Fruit fly (Drosophila melanogaster): ENCODE measurements around the gene Dlip1.

Gene Dlip1

DNA sequence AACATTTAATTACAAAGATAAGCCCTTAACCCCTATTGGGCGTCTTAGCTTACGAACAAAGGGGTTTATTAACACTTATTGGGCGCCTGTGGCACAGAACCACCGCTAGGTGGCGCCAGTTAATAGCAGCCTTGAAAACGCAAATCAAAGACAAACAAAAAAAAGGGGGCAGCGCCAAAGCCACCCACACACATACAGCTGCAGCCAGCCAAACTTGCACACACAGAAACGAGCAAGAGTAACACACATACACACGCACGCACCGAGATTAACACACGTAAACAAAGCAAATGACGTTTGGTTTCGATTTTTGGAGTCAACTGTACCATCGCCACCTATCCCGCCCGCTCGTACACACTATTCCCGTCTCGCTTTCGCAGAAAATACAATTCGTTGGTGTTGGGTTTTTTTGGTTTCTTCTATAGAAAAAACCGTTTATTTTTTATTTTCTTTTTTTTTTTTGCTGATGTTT lies 6.3 kb upstream of the Dlip1 start (continued):
- no peak for TF ChIP-seq fd85E (GFP tag; optimal IDR thresholded peaks at IDR 0.05)
- TF ChIP-seq cyc (GFP tag; optimal IDR thresholded peaks at IDR 0.05), result peak; percentile 37
- peak; percentile 5 for TF ChIP-seq acj6 (GFP tag; optimal IDR thresholded peaks at IDR 0.05)
- no peak for TF ChIP-seq CG3032 (tag; optimal IDR thresholded peaks at IDR 0.05)
- TF ChIP-seq lz (GFP tag; optimal IDR thresholded peaks at IDR 0.05), result peak; percentile 30
- no peak for TF ChIP-seq CG8632 (GFP tag; optimal IDR thresholded peaks at IDR 0.05)
- TF ChIP-seq Gug (GFP tag; IDR thresholded peaks at IDR 0.05), result no peak; the same call in 1 of the 2 replicates
- peak; percentile 65 for TF ChIP-seq CG15336 (GFP tag; IDR thresholded peaks at IDR 0.05)
- no peak for TF ChIP-seq CG6808 (GFP tag; optimal IDR thresholded peaks at IDR 0.05)
- peak; percentile 28 for TF ChIP-seq Smox (GFP tag; optimal IDR thresholded peaks at IDR 0.05)
- TF ChIP-seq dac (GFP tag; optimal IDR thresholded peaks at IDR 0.05), result peak; percentile 44
- no peak for TF ChIP-seq pdm3 (GFP tag; optimal IDR thresholded peaks at IDR 0.05)
- no peak for TF ChIP-seq salr (GFP tag; optimal IDR thresholded peaks at IDR 0.05)
- TF ChIP-seq CG3919 (GFP tag; optimal IDR thresholded peaks at IDR 0.05), result peak; percentile 33
- peak; percentile 64; the same call in 1 of the 3 replicates for TF ChIP-seq CG6163 (GFP tag; IDR thresholded peaks at IDR 0.05)
- no peak for TF ChIP-seq CG31627 (GFP tag; optimal IDR thresholded peaks at IDR 0.05)
- TF ChIP-seq CG11902 (GFP tag; optimal IDR thresholded peaks at IDR 0.05), result no peak
- TF ChIP-seq achi (GFP tag; optimal IDR thresholded peaks at IDR 0.05), result peak; percentile 28
- peak; percentile 85 for TF ChIP-seq Lpt (GFP tag; optimal IDR thresholded peaks at IDR 0.05)
- TF ChIP-seq Eip93F (GFP tag; optimal IDR thresholded peaks at IDR 0.05), result no peak
- no peak for TF ChIP-seq Blimp-1 (GFP tag; optimal IDR thresholded peaks at IDR 0.05)
- no peak for TF ChIP-seq CG9139 (GFP tag; optimal IDR thresholded peaks at IDR 0.05)
- TF ChIP-seq eg (GFP tag; IDR thresholded peaks at IDR 0.05), result peak; percentile 72; the same call in 2 of the 3 replicates
- no peak for TF ChIP-seq CG34406 (GFP tag; optimal IDR thresholded peaks at IDR 0.05)
- TF ChIP-seq CG11294 (GFP tag; IDR thresholded peaks at IDR 0.05), result no peak

- TF ChIP-seq CG8632 (GFP tag; optimal IDR thresholded peaks at IDR 0.05) (peak; percentile 36), Hr38 (GFP tag; optimal IDR thresholded peaks at IDR 0.05) (no peak), CG8119 (GFP tag; IDR thresholded peaks at IDR 0.05) (peak; percentile 73), Lpt (GFP tag; optimal IDR thresholded peaks at IDR 0.05) (peak; percentile 38), esn (GFP tag; optimal IDR thresholded peaks at IDR 0.05) (peak; percentile 68), CG7368 (GFP tag; optimal IDR thresholded peaks at IDR 0.05) (peak; percentile 71), svp (GFP tag) (peak; percentile 92), CG8319 (GFP tag; optimal IDR thresholded peaks at IDR 0.05) (peak; percentile 46), Hr39 (GFP tag; optimal IDR thresholded peaks at IDR 0.05) (peak; percentile 64), acj6 (GFP tag; optimal IDR thresholded peaks at IDR 0.05) (peak; percentile 63), CG10669 (GFP tag; optimal IDR thresholded peaks at IDR 0.05) (peak; percentile 81), Ets21C (GFP tag; optimal IDR thresholded peaks at IDR 0.05) (peak; percentile 24), Hr4 (GFP tag; optimal IDR thresholded peaks at IDR 0.05) (peak; percentile 74), cyc (GFP tag; optimal IDR thresholded peaks at IDR 0.05) (peak; percentile 72), CG1621 (tag; optimal IDR thresholded peaks at IDR 0.05) (peak; percentile 20), salr (GFP tag; optimal IDR thresholded peaks at IDR 0.05) (peak in 1 of 2 experiments; percentile 68), achi (GFP tag; optimal IDR thresholded peaks at IDR 0.05) (peak; percentile 59), Blimp-1 (GFP tag; optimal IDR thresholded peaks at IDR 0.05) (peak; percentile 22), CG4318 (GFP tag; optimal IDR thresholded peaks at IDR 0.05) (no peak), CG6276 (GFP tag; optimal IDR thresholded peaks at IDR 0.05) (peak; percentile 68), fkh (GFP tag; optimal IDR thresholded peaks at IDR 0.05) (no peak), CG3919 (GFP tag; optimal IDR thresholded peaks at IDR 0.05) (peak; percentile 74), ss (GFP tag; optimal IDR thresholded peaks at IDR 0.05) (peak; percentile 70 to 72), CG11294 (GFP tag; IDR thresholded peaks at IDR 0.05) (no peak), CG9139 (GFP tag; optimal IDR thresholded peaks at IDR 0.05) (peak; percentile 52), CG10631 (GFP tag; optimal IDR thresholded peaks at IDR 0.05) (peak; percentile 69), Sox14 (GFP tag; optimal IDR thresholded peaks at IDR 0.05) (peak; percentile 67), CG16779 (tag; optimal IDR thresholded peaks at IDR 0.05) (no peak), CG6792 (GFP tag; optimal IDR thresholded peaks at IDR 0.05) (peak; percentile 64), fd59A (GFP tag; optimal IDR thresholded peaks at IDR 0.05) (peak; percentile 13), dsx (GFP tag; optimal IDR thresholded peaks at IDR 0.05; ENCODE audit: poor library complexity, severe bottlenecking) (peak; percentile 51), CG15336 (GFP tag; IDR thresholded peaks at IDR 0.05) (peak; percentile 72), CG31627 (GFP tag; optimal IDR thresholded peaks at IDR 0.05) (peak; percentile 60), Eip75B (GFP tag; optimal IDR thresholded peaks at IDR 0.05) (peak; percentile 63), CG3032 (tag; optimal IDR thresholded peaks at IDR 0.05) (peak; percentile 75), Met (GFP tag; optimal IDR thresholded peaks at IDR 0.05) (peak; percentile 75), CG34406 (GFP tag; optimal IDR thresholded peaks at IDR 0.05) (peak; percentile 30)
Observed at dm6 chrX:9155134-9155533, 3.3 kb upstream of the Dlip1 start.
